Worm (Caenorhabditis elegans) whole organism, L4 larva: ENCODE results near the gene R07E5.17.

Experiments used
- ama-1 ChIP-seq: fragments of 150-350 bp; optimal IDR thresholded peaks from 2 replicates; lab custom pipeline; 2014; ENCODE audit warnings: inconsistent platforms, mixed read lengths
- lin-13 ChIP-seq: fragments of 150-350 bp; optimal IDR thresholded peaks from 2 replicates; lab custom pipeline; 2014; ENCODE audit warnings: missing biosample characterization, missing genetic modification reagents, missing genetic modification characterization
- mxl-2 ChIP-seq: fragments of 200-800 bp; sonication (Bioruptor generic); conservative IDR thresholded peaks from 2 replicates; pipeline ENCODE4 v1.3.6; 2022; ENCODE audit warnings: missing genetic modification reagents, missing genetic modification characterization, missing compliant biosample characterization

ce11 chrIII:4450773-4451423 lies 46.7 kb upstream of the R07E5.17 start:
- TF ChIP-seq ama-1 (lab: Kevin White, UChicago) (no peak), lin-13 (no peak), mxl-2 (GFP tag; lab: Robert Waterston, UW) (no peak)
